Fruit fly (Drosophila melanogaster): ENCODE measurements around the gene gammaSnap2.

The gammaSnap2 gene

dm6 chr3R:10084914-10085313, 36.3 kb downstream of the gammaSnap2 start (continued):
- TF ChIP-seq E2f1 (GFP tag; IDR thresholded peaks at IDR 0.05) (peak; percentile 41; the same call in 1 of the 2 replicates), CG9797 (GFP tag; optimal IDR thresholded peaks at IDR 0.05) (no peak), CG9876 (GFP tag; optimal IDR thresholded peaks at IDR 0.05) (peak; percentile 28), CG1647 (GFP tag; optimal IDR thresholded peaks at IDR 0.05) (peak; percentile 57), CG6683 (GFP tag; optimal IDR thresholded peaks at IDR 0.05) (no peak), CG15073 (GFP tag; optimal IDR thresholded peaks at IDR 0.05) (no peak), Lpt (GFP tag; optimal IDR thresholded peaks at IDR 0.05) (no peak), CG4854 (GFP tag; optimal IDR thresholded peaks at IDR 0.05) (no peak), CG17802 (tag; optimal IDR thresholded peaks at IDR 0.05) (no peak), CG11560 (tag; IDR thresholded peaks at IDR 0.05) (no peak; the same call in 2 of the 3 replicates), gsb-n (tag; optimal IDR thresholded peaks at IDR 0.05) (no peak), ERR (GFP tag; optimal IDR thresholded peaks at IDR 0.05) (peak; percentile 5), MBD-R2 (GFP tag; IDR thresholded peaks at IDR 0.05) (peak; percentile 38; the same call in 1 of the 2 replicates), pan (optimal IDR thresholded peaks at IDR 0.05) (no peak), pan (GFP tag; optimal IDR thresholded peaks at IDR 0.05 in 1 of 2, IDR thresholded peaks at IDR 0.05 in 1 of 2) (peak in 1 of 2 experiments; percentile 61), Side (GFP tag; optimal IDR thresholded peaks at IDR 0.05) (no peak), slou (GFP tag; optimal IDR thresholded peaks at IDR 0.05) (no peak), Optix (GFP tag; IDR thresholded peaks at IDR 0.05) (no peak), CG8924 (tag; optimal IDR thresholded peaks at IDR 0.05) (no peak), Ssrp (tag; optimal IDR thresholded peaks at IDR 0.05) (no peak), br (optimal IDR thresholded peaks at IDR 0.05) (no peak), CG12104 (GFP tag; optimal IDR thresholded peaks at IDR 0.05) (no peak), CG3281 (GFP tag; optimal IDR thresholded peaks at IDR 0.05) (peak; percentile 79), TFAM (GFP tag; optimal IDR thresholded peaks at IDR 0.05) (no peak), hbn (GFP tag; IDR thresholded peaks at IDR 0.05; ENCODE audit: partially characterized antibody) (no peak), Atf3 (GFP tag; optimal IDR thresholded peaks at IDR 0.05) (no peak), az2 (GFP tag; optimal IDR thresholded peaks at IDR 0.05) (no peak), ap (GFP tag; IDR thresholded peaks at IDR 0.05) (no peak), nerfin-1 (tag; optimal IDR thresholded peaks at IDR 0.05) (no peak), sima (GFP tag; optimal IDR thresholded peaks at IDR 0.05) (no peak), CG10209 (GFP tag; optimal IDR thresholded peaks at IDR 0.05) (peak; percentile 14), NfI (GFP tag; optimal IDR thresholded peaks at IDR 0.05) (peak; percentile 17), CG4424 (GFP tag; optimal IDR thresholded peaks at IDR 0.05) (no peak), CG8281 (tag; optimal IDR thresholded peaks at IDR 0.05) (no peak), sens (GFP tag) (peak; percentile 74), aop (GFP tag; IDR thresholded peaks at IDR 0.05) (no peak), CG3163 (GFP tag; optimal IDR thresholded peaks at IDR 0.05) (no peak), Hmr (GFP tag; optimal IDR thresholded peaks at IDR 0.05) (peak; percentile 79), Rx (GFP tag; IDR thresholded peaks at IDR 0.05) (no peak), Deaf1 (tag; optimal IDR thresholded peaks at IDR 0.05) (no peak), CG8359 (GFP tag; optimal IDR thresholded peaks at IDR 0.05; ENCODE audit: borderline replicate concordance) (no peak), CG9215 (GFP tag; IDR thresholded peaks at IDR 0.05) (peak; percentile 67), CG18599 (GFP tag; optimal IDR thresholded peaks at IDR 0.05) (peak; percentile 86), CG6813 (GFP tag; optimal IDR thresholded peaks at IDR 0.05) (peak; percentile 21), trh (GFP tag; optimal IDR thresholded peaks at IDR 0.05) (no peak), Oaz (GFP tag; IDR thresholded peaks at IDR 0.05) (no peak), CG3407 (GFP tag; optimal IDR thresholded peaks at IDR 0.05) (no peak), CG14441 (GFP tag; IDR thresholded peaks at IDR 0.05) (peak; percentile 62; the same call in 1 of the 2 replicates), CG10959 (GFP tag; IDR thresholded peaks at IDR 0.05) (no peak), Scr (GFP tag; IDR thresholded peaks at IDR 0.05; ENCODE audit: partially characterized antibody) (no peak), slbo (GFP tag; IDR thresholded peaks at IDR 0.05) (peak; percentile 90), CG6654 (GFP tag; optimal IDR thresholded peaks at IDR 0.05) (peak; percentile 16), seq (GFP tag; IDR thresholded peaks at IDR 0.05) (no peak)

Data from whole organism, embryonic.